Worm (Caenorhabditis elegans): ENCODE results near the gene F43C11.10.

ce11 chrII:2399810-2400209 lies 47.4 kb upstream of the F43C11.10 start:
- TF ChIP-seq nhr-12 (tag; optimal IDR thresholded peaks at IDR 0.05) (no peak), ceh-9 (tag; optimal IDR thresholded peaks at IDR 0.05) (no peak), lin-39 (tag; optimal IDR thresholded peaks at IDR 0.05) (no peak), nfya-1 (tag; optimal IDR thresholded peaks at IDR 0.05; ENCODE audit: insufficient read depth) (no peak), nhr-237 (tag; optimal IDR thresholded peaks at IDR 0.05) (no peak), ama-1 (optimal IDR thresholded peaks at IDR 0.05) (no peak)
